Worm (Caenorhabditis elegans): ENCODE measurements around the gene C32D5.4.

The C32D5.4 gene

ce11 chrII:6343893-6344292 is 21.0 kb upstream of the C32D5.4 start, which contains the start of gene txt-18:
txt-18 (plus strand) TSS chrII:6344072.
- TF ChIP-seq hlh-15 (tag; optimal IDR thresholded peaks at IDR 0.05) (no peak), fkh-6 (tag; optimal IDR thresholded peaks at IDR 0.05) (no peak), eyg-1 (tag; optimal IDR thresholded peaks at IDR 0.05) (no peak), pha-2 (tag; optimal IDR thresholded peaks at IDR 0.05) (no peak), tbx-7 (tag; optimal IDR thresholded peaks at IDR 0.05) (no peak), lin-11 (tag; optimal IDR thresholded peaks at IDR 0.05) (no peak), mec-3 (tag; optimal IDR thresholded peaks at IDR 0.05; ENCODE audit: borderline replicate concordance) (no peak)

ce11 chrII:6342455-6342854 is 19.6 kb upstream of the C32D5.4 start:
- TF ChIP-seq nhr-11 (tag; optimal IDR thresholded peaks at IDR 0.05) = no peak

- no peak for TF ChIP-seq pag-3 (tag; optimal IDR thresholded peaks at IDR 0.05; ENCODE audit: borderline replicate concordance)
- TF ChIP-seq unc-3 (GFP tag; conservative IDR thresholded peaks at IDR 0.05) = no peak
- no peak for TF ChIP-seq unc-3 (tag; optimal IDR thresholded peaks at IDR 0.05)
- TF ChIP-seq T23F11.4 (GFP tag; optimal IDR thresholded peaks at IDR 0.05) = no peak
- no peak for TF ChIP-seq ceh-31 (tag; optimal IDR thresholded peaks at IDR 0.05)
- no peak for TF ChIP-seq ets-4 (tag; optimal IDR thresholded peaks at IDR 0.05)
- TF ChIP-seq lin-11 (tag; optimal IDR thresholded peaks at IDR 0.05) = no peak
- no peak for TF ChIP-seq nhr-232 (tag; optimal IDR thresholded peaks at IDR 0.05)
- no peak for TF ChIP-seq ceh-2 (tag; optimal IDR thresholded peaks at IDR 0.05)
- TF ChIP-seq che-1 (tag; optimal IDR thresholded peaks at IDR 0.05) = no peak
- no peak for TF ChIP-seq pqm-1 (tag; optimal IDR thresholded peaks at IDR 0.05)
- no peak for TF ChIP-seq eyg-1 (tag; optimal IDR thresholded peaks at IDR 0.05)
- no peak for TF ChIP-seq elt-2 (tag; optimal IDR thresholded peaks at IDR 0.05)
- no peak for TF ChIP-seq elt-4 (tag; optimal IDR thresholded peaks at IDR 0.05)
Observed at ce11 chrII:6341076-6341475, 18.2 kb upstream of the C32D5.4 start.

ce11 chrII:6339948-6340347 is 17.1 kb upstream of the C32D5.4 start, which contains the start of gene C32D5.7:
C32D5.7 (minus strand) TSS chrII:6340048.
- no peak for TF ChIP-seq pqm-1 (tag; optimal IDR thresholded peaks at IDR 0.05)
- TF ChIP-seq ztf-16 (tag; optimal IDR thresholded peaks at IDR 0.05) = no peak
- TF ChIP-seq pat-9 (tag; optimal IDR thresholded peaks at IDR 0.05) = no peak
- no peak for TF ChIP-seq tbx-2 (tag; optimal IDR thresholded peaks at IDR 0.05)
- TF ChIP-seq mec-3 (tag; optimal IDR thresholded peaks at IDR 0.05; ENCODE audit: borderline replicate concordance) = no peak
- TF ChIP-seq ttx-3 (tag; optimal IDR thresholded peaks at IDR 0.05) = no peak
- no peak for TF ChIP-seq dve-1 (tag; optimal IDR thresholded peaks at IDR 0.05)
- no peak for TF ChIP-seq sox-2 (GFP tag; IDR thresholded peaks at IDR 0.05)
- TF ChIP-seq sox-4 (tag; optimal IDR thresholded peaks at IDR 0.05) = no peak
- TF ChIP-seq ceh-9 (tag; optimal IDR thresholded peaks at IDR 0.05) = no peak
- no peak for TF ChIP-seq nhr-11 (tag; optimal IDR thresholded peaks at IDR 0.05)
- no peak for TF ChIP-seq eyg-1 (tag; optimal IDR thresholded peaks at IDR 0.05)
- TF ChIP-seq T23F11.4 (GFP tag; optimal IDR thresholded peaks at IDR 0.05) = no peak
- TF ChIP-seq rnt-1 (tag; optimal IDR thresholded peaks at IDR 0.05) = no peak
- no peak for TF ChIP-seq ceh-6 (GFP tag; optimal IDR thresholded peaks at IDR 0.05)
- TF ChIP-seq ceh-24 (tag; optimal IDR thresholded peaks at IDR 0.05) = no peak
- no peak for TF ChIP-seq hlh-6 (tag; optimal IDR thresholded peaks at IDR 0.05)
- TF ChIP-seq ceh-45 (GFP tag; IDR thresholded peaks at IDR 0.05) = no peak

- TF ChIP-seq dve-1 (tag; optimal IDR thresholded peaks at IDR 0.05) (peak; percentile 41), sox-4 (tag; optimal IDR thresholded peaks at IDR 0.05) (no peak)
Observed at ce11 chrII:6339511-6339910, 16.6 kb upstream of the C32D5.4 start.

ce11 chrII:6335358-6335757 is 12.5 kb upstream of the C32D5.4 start, which contains the start of gene C32D5.14:
C32D5.14 (plus strand) TSS chrII:6335488.
- TF ChIP-seq lin-11 (tag; optimal IDR thresholded peaks at IDR 0.05) (no peak), gmeb-2 (tag; optimal IDR thresholded peaks at IDR 0.05) (no peak)
